Worm (Caenorhabditis elegans): ENCODE measurements around the gene fzy-1.

The fzy-1 gene

DNA sequence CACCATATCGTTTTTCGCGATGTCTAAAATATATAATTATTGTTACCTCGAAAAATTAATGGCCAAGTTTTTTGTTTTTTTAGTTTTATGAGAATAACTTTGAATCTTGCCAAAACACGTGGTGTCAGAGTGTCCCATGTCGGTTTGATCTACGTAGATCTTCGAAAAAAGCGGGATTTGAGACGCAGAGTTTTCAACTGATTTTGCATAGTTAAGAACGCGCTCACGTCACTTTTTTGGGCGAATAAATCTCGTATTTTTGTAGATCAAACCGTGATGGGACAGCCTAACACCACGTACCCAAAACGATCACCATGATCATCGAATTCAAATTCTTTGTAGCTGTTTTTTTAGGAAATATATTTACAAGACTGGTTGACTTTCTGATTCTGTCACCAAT, 3.0 kb upstream of the fzy-1 start (continued):
- no peak for TF ChIP-seq F33H1.4 (GFP tag; IDR thresholded peaks at IDR 0.05)
- TF ChIP-seq nhr-80 (tag; optimal IDR thresholded peaks at IDR 0.05) = no peak
- TF ChIP-seq hmg-1.2 (GFP tag; IDR thresholded peaks at IDR 0.05) = 0 out of 2 replicates have a peak, but pooled peaks have one; percentile 18
- 0 out of 2 replicates have a peak, but pooled peaks have one; percentile 44 for TF ChIP-seq lin-26 (GFP tag; IDR thresholded peaks at IDR 0.05)
- TF ChIP-seq cebp-1 (GFP tag; IDR thresholded peaks at IDR 0.05) = no peak
- TF ChIP-seq cebp-1 (tag; optimal IDR thresholded peaks at IDR 0.05) = no peak
- no peak for TF ChIP-seq let-526 (GFP tag; IDR thresholded peaks at IDR 0.05)
- TF ChIP-seq nhr-27 (tag; optimal IDR thresholded peaks at IDR 0.05) = no peak
- no peak for TF ChIP-seq egrh-3 (GFP tag; IDR thresholded peaks at IDR 0.05)
- TF ChIP-seq B0035.1 (tag; optimal IDR thresholded peaks at IDR 0.05) = no peak
- TF ChIP-seq attf-6 (GFP tag; IDR thresholded peaks at IDR 0.05) = no peak

DNA sequence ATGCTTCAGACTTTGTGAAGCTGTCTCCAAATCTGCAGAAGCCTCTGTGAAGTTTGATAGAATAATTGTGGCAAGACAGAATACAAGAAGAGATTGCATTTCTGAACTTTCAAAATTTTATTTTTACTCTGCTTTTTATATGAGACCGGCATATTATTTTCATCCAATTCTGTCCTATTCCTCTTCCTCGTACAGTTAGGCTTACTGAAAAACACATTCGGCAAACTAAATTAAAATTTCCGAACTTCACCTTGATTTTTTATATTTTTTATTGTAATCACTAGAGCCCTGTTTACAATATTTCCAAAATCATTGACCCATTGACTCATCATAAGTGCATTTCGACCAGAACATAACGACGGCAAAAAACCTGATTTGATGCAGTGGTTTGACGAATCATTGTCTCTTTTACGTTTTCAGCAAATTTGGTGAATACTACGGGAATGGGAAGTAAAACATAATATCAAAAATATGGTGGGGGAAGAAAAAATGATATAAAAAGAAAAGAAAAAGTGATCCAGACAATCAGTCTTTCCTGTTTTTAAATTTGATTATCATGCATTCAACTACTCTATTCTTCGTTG, 2.3 kb upstream of the fzy-1 start, which contains the start of the genes suex-1 and F12A10.9:
Gene suex-1, minus strand, starts transcription at position 101 of the 584 bp plus-strand sequence.
Gene F12A10.9, plus strand, starts transcription at position 534 of the 584 bp plus-strand sequence.
- TF ChIP-seq F55B11.4 (tag; optimal IDR thresholded peaks at IDR 0.05; ENCODE audit: borderline replicate concordance, insufficient read depth) = no peak
- TF ChIP-seq B0035.1 (tag; optimal IDR thresholded peaks at IDR 0.05) = no peak
- no peak for TF ChIP-seq F57C9.4 (tag; optimal IDR thresholded peaks at IDR 0.05)
- TF ChIP-seq repo-1 (tag; optimal IDR thresholded peaks at IDR 0.05) = no peak
- no peak for TF ChIP-seq him-1 (tag; optimal IDR thresholded peaks at IDR 0.05)
- TF ChIP-seq bed-1 (GFP tag; IDR thresholded peaks at IDR 0.05) = no peak
- no peak for TF ChIP-seq egrh-3 (GFP tag; IDR thresholded peaks at IDR 0.05)
- TF ChIP-seq ceh-27 (GFP tag; optimal IDR thresholded peaks at IDR 0.05) = no peak
- TF ChIP-seq zim-3 (tag; optimal IDR thresholded peaks at IDR 0.05) = no peak
- no peak for TF ChIP-seq B0019.2 (GFP tag; conservative IDR thresholded peaks at IDR 0.05)
- no peak for TF ChIP-seq Y95B8A.8 (GFP tag; IDR thresholded peaks at IDR 0.05)
- no peak for TF ChIP-seq F33H1.4 (GFP tag; IDR thresholded peaks at IDR 0.05)

DNA sequence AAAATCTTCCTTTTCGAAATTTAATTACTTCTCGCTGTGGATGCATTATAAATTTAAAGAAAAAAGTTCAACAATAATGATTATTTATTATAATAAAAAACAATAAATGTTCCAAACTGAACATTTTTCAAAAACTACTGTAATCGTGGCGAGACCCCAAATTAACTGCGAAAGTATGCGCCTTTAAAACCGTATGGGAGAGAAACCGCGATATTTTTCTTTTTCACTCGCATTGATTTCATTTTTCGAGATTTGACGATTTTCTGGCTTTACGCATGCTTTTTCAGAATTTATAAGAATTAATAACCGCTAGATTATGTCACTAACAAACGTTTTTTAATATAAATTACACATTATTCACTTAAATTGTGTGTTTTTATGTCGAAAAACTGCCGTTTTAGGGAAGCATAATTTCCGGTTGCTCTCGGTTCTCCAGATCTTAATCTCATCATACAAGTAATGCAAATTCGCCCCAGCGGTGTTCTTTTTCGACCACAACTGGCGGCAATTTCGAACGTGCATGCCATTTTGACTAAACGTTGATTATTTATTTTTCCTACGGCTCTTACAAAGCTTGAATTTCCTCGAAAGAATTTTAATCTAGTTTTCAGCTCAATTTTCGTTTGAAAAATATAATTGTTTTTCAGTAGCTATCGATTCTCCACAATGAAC, 552 bp downstream of the fzy-1 start, which contains the start of gene F12A10.8:
Gene F12A10.8, minus strand, starts transcription at position 79 of the 672 bp plus-strand sequence.
- TF ChIP-seq mcd-1 (GFP tag; IDR thresholded peaks at IDR 0.05) (peak; percentile 46; the same call in 1 of the 2 replicates), lin-40 (tag; optimal IDR thresholded peaks at IDR 0.05) (no peak), lsl-1 (GFP tag; optimal IDR thresholded peaks at IDR 0.05) (peak; percentile 93), hsf-1 (GFP tag; IDR thresholded peaks at IDR 0.05) (no peak), D2030.7 (GFP tag; IDR thresholded peaks at IDR 0.05) (peak; percentile 58; the same call in 1 of the 2 replicates), ztf-6 (GFP tag; IDR thresholded peaks at IDR 0.05) (no peak), ztf-18 (tag; optimal IDR thresholded peaks at IDR 0.05) (no peak), ztf-3 (GFP tag; optimal IDR thresholded peaks at IDR 0.05) (no peak), K11D2.4 (GFP tag; IDR thresholded peaks at IDR 0.05) (no peak), nhr-120 (GFP tag; IDR thresholded peaks at IDR 0.05) (no peak), snpc-4 (GFP tag; optimal IDR thresholded peaks at IDR 0.05) (peak; percentile 22), snpc-4 (tag; optimal IDR thresholded peaks at IDR 0.05) (no peak), efl-1 (GFP tag; optimal IDR thresholded peaks at IDR 0.05) (peak; percentile 80), unc-130 (GFP tag; optimal IDR thresholded peaks at IDR 0.05) (no peak), xnd-1 (tag; optimal IDR thresholded peaks at IDR 0.05) (peak; percentile 70), lin-35 (GFP tag; optimal IDR thresholded peaks at IDR 0.05) (peak in 1 of 3 experiments; percentile 60), ztf-22 (GFP tag; optimal IDR thresholded peaks at IDR 0.05) (no peak), nhr-27 (tag; optimal IDR thresholded peaks at IDR 0.05) (no peak), F23B12.7 (tag; optimal IDR thresholded peaks at IDR 0.05; ENCODE audit: insufficient read depth) (no peak), ztf-28 (GFP tag; IDR thresholded peaks at IDR 0.05) (no peak), rcor-1 (GFP tag; IDR thresholded peaks at IDR 0.05) (no peak), F33H1.4 (GFP tag; IDR thresholded peaks at IDR 0.05) (peak; percentile 88), madf-8 (GFP tag; conservative IDR thresholded peaks at IDR 0.05) (peak; percentile 67), atf-7 (tag; optimal IDR thresholded peaks at IDR 0.05) (no peak), ceh-91 (GFP tag; IDR thresholded peaks at IDR 0.05) (peak; percentile 67), madf-6 (GFP tag; IDR thresholded peaks at IDR 0.05) (peak; percentile 87), hmg-1.2 (GFP tag; IDR thresholded peaks at IDR 0.05) (0 out of 2 replicates have a peak, but pooled peaks have one; percentile 8)

Data from whole organism, young adult.